Fruit fly (Drosophila melanogaster) whole organism, embryonic: ENCODE measurements around the gene CG15046.

Experiments used
- CG10209 ChIP-seq: fragments of 200-800 bp; sonication (Bioruptor generic); optimal IDR thresholded peaks from 3 replicates; lab custom pipeline; 2017; ENCODE audit warnings: missing biosample characterization, mild to moderate bottlenecking, missing genetic modification characterization, missing genetic modification reagents
- CG10431 ChIP-seq: fragments of 200-800 bp; sonication (Bioruptor generic); optimal IDR thresholded peaks from 3 replicates; lab custom pipeline; 2018; ENCODE audit warnings: missing biosample characterization, mild to moderate bottlenecking, missing genetic modification characterization
- CG11504 ChIP-seq: fragments of 200-800 bp; sonication (Bioruptor generic); optimal IDR thresholded peaks from 3 replicates; lab custom pipeline; 2019; ENCODE audit warnings: missing biosample characterization, mild to moderate bottlenecking, missing genetic modification characterization, moderate library complexity
- CG13287 ChIP-seq: fragments of 200-800 bp; sonication (Bioruptor generic); IDR thresholded peaks from 2 replicates; pipeline ENCODE4 v1.3.6; 2022; ENCODE audit warnings: missing biosample characterization, missing genetic modification characterization; ENCODE audit not compliant: partially characterized antibody
- CG13296 ChIP-seq: fragments of 200-800 bp; sonication (Bioruptor generic); optimal IDR thresholded peaks from 3 replicates; lab custom pipeline; 2018; ENCODE audit warnings: missing biosample characterization, mild to moderate bottlenecking, missing genetic modification characterization
- CG14860 ChIP-seq: fragments of 200-800 bp; sonication (Bioruptor generic); IDR thresholded peaks from 3 replicates; pipeline ENCODE4 v1.3.6; 2022; ENCODE audit warnings: missing biosample characterization, missing genetic modification characterization; ENCODE audit not compliant: partially characterized antibody
- CG17361 ChIP-seq: fragments of 200-800 bp; sonication (Bioruptor generic); IDR thresholded peaks from 3 replicates; pipeline ENCODE4 v1.3.6; 2022; ENCODE audit warnings: missing biosample characterization, missing genetic modification characterization
- CG17829 ChIP-seq: fragments of 200-800 bp; optimal IDR thresholded peaks from 2 replicates; lab custom pipeline; 2019; ENCODE audit warnings: missing biosample characterization, mild to moderate bottlenecking, missing genetic modification characterization, moderate library complexity
- CG2116 ChIP-seq: fragments of 200-800 bp; sonication (Bioruptor generic); optimal IDR thresholded peaks from 3 replicates; lab custom pipeline; 2018; ENCODE audit warnings: missing biosample characterization, mild to moderate bottlenecking, missing genetic modification characterization
- CG2678 ChIP-seq: fragments of 200-800 bp; sonication (Bioruptor generic); optimal IDR thresholded peaks from 3 replicates; lab custom pipeline; 2019; ENCODE audit warnings: missing biosample characterization, mild to moderate bottlenecking, missing genetic modification characterization, moderate library complexity
- CG3281 ChIP-seq: fragments of 200-800 bp; sonication (Bioruptor generic); optimal IDR thresholded peaks from 3 replicates; lab custom pipeline; 2017; ENCODE audit warnings: missing biosample characterization, mild to moderate bottlenecking, missing genetic modification characterization
- CG4360 ChIP-seq: fragments of 200-800 bp; sonication (Bioruptor generic); IDR thresholded peaks from 2 replicates; pipeline ENCODE4 v1.3.6; 2022; ENCODE audit warnings: missing biosample characterization, missing genetic modification characterization
- CG4820 ChIP-seq: fragments of 200-800 bp; sonication (Bioruptor generic); optimal IDR thresholded peaks from 3 replicates; lab custom pipeline; 2016; ENCODE audit warnings: missing biosample characterization, missing genetic modification characterization
- CG4854 ChIP-seq: fragments of 200-800 bp; sonication (Bioruptor generic); optimal IDR thresholded peaks from 2 replicates; lab custom pipeline; 2016; ENCODE audit warnings: missing biosample characterization, missing genetic modification characterization, inconsistent platforms
- CG6654 ChIP-seq: fragments of 200-800 bp; sonication (Bioruptor generic); optimal IDR thresholded peaks from 2 replicates; lab custom pipeline; 2017; ENCODE audit warnings: missing biosample characterization, mild to moderate bottlenecking, missing genetic modification characterization
- CG7987 ChIP-seq: fragments of 200-800 bp; sonication (Bioruptor generic); optimal IDR thresholded peaks from 2 replicates; lab custom pipeline; 2018; ENCODE audit warnings: missing biosample characterization, mild to moderate bottlenecking, missing genetic modification characterization, moderate library complexity
- CG8388 ChIP-seq: fragments of 200-800 bp; sonication (Bioruptor generic); optimal IDR thresholded peaks from 2 replicates; lab custom pipeline; 2019; ENCODE audit warnings: missing biosample characterization, mild to moderate bottlenecking, missing genetic modification characterization, moderate library complexity
- Deaf1 ChIP-seq: fragments of 200-800 bp; optimal IDR thresholded peaks from 3 replicates; lab custom pipeline; 2019; ENCODE audit warnings: missing biosample characterization, mild to moderate bottlenecking, missing genetic modification characterization, moderate library complexity
- Dip3 ChIP-seq: fragments of 200-800 bp; sonication (Bioruptor generic); optimal IDR thresholded peaks from 3 replicates; lab custom pipeline; 2016; ENCODE audit warnings: missing biosample characterization, missing genetic modification characterization
- Dref ChIP-seq: fragments of 200-800 bp; sonication (Bioruptor generic); IDR thresholded peaks from 2 replicates; pipeline ENCODE4 v1.3.6; 2022; ENCODE audit warnings: missing biosample characterization, missing genetic modification characterization
- E2f2 ChIP-seq: fragments of 200-800 bp; sonication (Bioruptor generic); IDR thresholded peaks from 2 replicates; pipeline ENCODE4 v1.3.6; 2022; ENCODE audit warnings: missing biosample characterization, missing genetic modification characterization
- Fer1 ChIP-seq: fragments of 200-800 bp; sonication (Bioruptor generic); optimal IDR thresholded peaks from 2 replicates; lab custom pipeline; 2017; ENCODE audit warnings: missing biosample characterization, mild to moderate bottlenecking, missing genetic modification characterization
- HLH3B ChIP-seq: fragments of 200-800 bp; sonication (Bioruptor generic); IDR thresholded peaks from 2 replicates; pipeline ENCODE4 v1.3.6; 2022; ENCODE audit warnings: missing biosample characterization, missing genetic modification characterization
- HLH54F ChIP-seq: fragments of 200-800 bp; sonication (Bioruptor generic); optimal IDR thresholded peaks from 3 replicates; lab custom pipeline; 2016; ENCODE audit warnings: missing biosample characterization, missing genetic modification characterization
- Hey ChIP-seq: fragments of 200-800 bp; sonication (Bioruptor generic); optimal IDR thresholded peaks from 3 replicates; lab custom pipeline; 2018; ENCODE audit warnings: missing biosample characterization, mild to moderate bottlenecking, missing genetic modification characterization
- HmgZ ChIP-seq: fragments of 200-800 bp; sonication (Bioruptor generic); optimal IDR thresholded peaks from 2 replicates; lab custom pipeline; 2018; ENCODE audit warnings: missing biosample characterization, mild to moderate bottlenecking, missing genetic modification characterization
- MBD-R2 ChIP-seq: fragments of 200-800 bp; sonication (Bioruptor generic); IDR thresholded peaks from 2 replicates; pipeline ENCODE4 v1.3.6; 2022; ENCODE audit warnings: missing biosample characterization, missing genetic modification characterization
- Med ChIP-seq: fragments of 200-800 bp; sonication (Bioruptor generic); peaks from one replicate; lab custom pipeline; 2016; ENCODE audit warnings: missing biosample characterization, missing genetic modification characterization, mild to moderate bottlenecking, inconsistent platforms, moderate library complexity
- Opbp ChIP-seq: fragments of 200-800 bp; sonication (Bioruptor generic); IDR thresholded peaks from 3 replicates; pipeline ENCODE4 v1.3.6; 2022; ENCODE audit warnings: missing biosample characterization, missing genetic modification characterization; ENCODE audit not compliant: partially characterized antibody
- Rx ChIP-seq: fragments of 200-800 bp; sonication (Bioruptor generic); IDR thresholded peaks from 2 replicates; pipeline ENCODE4 v1.3.6; 2022; ENCODE audit warnings: missing biosample characterization, missing genetic modification characterization
- Scr ChIP-seq: fragments of 200-800 bp; sonication (Bioruptor generic); IDR thresholded peaks from 2 replicates; pipeline ENCODE4 v1.3.6; 2022; ENCODE audit warnings: missing biosample characterization, missing genetic modification characterization; ENCODE audit not compliant: partially characterized antibody
- al ChIP-seq: fragments of 200-800 bp; sonication (Bioruptor generic); IDR thresholded peaks from 2 replicates; pipeline ENCODE4 v1.3.6; 2022; ENCODE audit warnings: missing biosample characterization, missing genetic modification characterization
- dysf ChIP-seq: fragments of 200-800 bp; sonication (Bioruptor generic); IDR thresholded peaks from 3 replicates; pipeline ENCODE4 v1.3.6; 2022; ENCODE audit warnings: missing biosample characterization, missing genetic modification characterization
- grau ChIP-seq: fragments of 200-800 bp; optimal IDR thresholded peaks from 3 replicates; lab custom pipeline; 2019; ENCODE audit warnings: missing biosample characterization, mild to moderate bottlenecking, missing genetic modification characterization, moderate library complexity
- hbn ChIP-seq: fragments of 200-800 bp; sonication (Bioruptor generic); IDR thresholded peaks from 2 replicates; pipeline ENCODE4 v1.3.6; 2022; ENCODE audit warnings: missing biosample characterization, missing genetic modification characterization; ENCODE audit not compliant: partially characterized antibody
- ind ChIP-seq: fragments of 200-800 bp; sonication (Bioruptor generic); optimal IDR thresholded peaks from 3 replicates; lab custom pipeline; 2016; ENCODE audit warnings: missing biosample characterization, missing genetic modification characterization
- lilli ChIP-seq: fragments of 200-800 bp; sonication (Bioruptor generic); optimal IDR thresholded peaks from 3 replicates; lab custom pipeline; 2016; ENCODE audit warnings: missing biosample characterization, missing genetic modification characterization
- mam ChIP-seq: fragments of 200-800 bp; sonication (Bioruptor generic); optimal IDR thresholded peaks from 3 replicates; lab custom pipeline; 2016; ENCODE audit warnings: missing biosample characterization, missing genetic modification characterization
- nerfin-2 ChIP-seq: fragments of 200-800 bp; sonication (Bioruptor generic); IDR thresholded peaks from 2 replicates; pipeline ENCODE4 v1.3.6; 2022; ENCODE audit warnings: missing biosample characterization, missing genetic modification characterization; ENCODE audit not compliant: partially characterized antibody
- onecut ChIP-seq: fragments of 200-800 bp; sonication (Bioruptor generic); IDR thresholded peaks from 2 replicates; pipeline ENCODE4 v1.3.6; 2022; ENCODE audit warnings: missing biosample characterization, missing genetic modification characterization
- pan ChIP-seq, 4 experiments: fragments of >200 bp in 3 of 4; fragments of 200-800 bp in 1 of 4; sonication (Bioruptor generic) in 1 of 4; optimal IDR thresholded peaks in 3 of 4; IDR thresholded peaks in 1 of 4; 2 replicates each; pipeline versions ENCODE4 v1.3.6 to Lab custom; 2017 to 2022; ENCODE audit warnings: missing biosample characterization in 2 of 4, missing genetic modification characterization in 2 of 4, mixed read lengths in 1 of 4
- pho ChIP-seq: fragments of 200-800 bp; sonication (Bioruptor generic); optimal IDR thresholded peaks from 2 replicates; lab custom pipeline; 2016; ENCODE audit warnings: missing biosample characterization, missing genetic modification characterization
- salm ChIP-seq: fragments of 200-800 bp; sonication (Bioruptor generic); optimal IDR thresholded peaks from 2 replicates; lab custom pipeline; 2018; ENCODE audit warnings: missing biosample characterization, mild to moderate bottlenecking, missing genetic modification characterization
- sisA ChIP-seq: fragments of 200-800 bp; sonication (Bioruptor generic); IDR thresholded peaks from 2 replicates; pipeline ENCODE4 v1.3.6; 2022; ENCODE audit warnings: missing biosample characterization, missing genetic modification characterization
- slbo ChIP-seq: fragments of 200-800 bp; sonication (Bioruptor generic); IDR thresholded peaks from 2 replicates; pipeline ENCODE4 v1.3.6; 2022; ENCODE audit warnings: missing biosample characterization, missing genetic modification characterization
- sqz ChIP-seq: fragments of 200-800 bp; sonication (Bioruptor generic); optimal IDR thresholded peaks from 3 replicates; lab custom pipeline; 2018; ENCODE audit warnings: missing biosample characterization, mild to moderate bottlenecking, missing genetic modification characterization
- sug ChIP-seq: fragments of 200-800 bp; optimal IDR thresholded peaks from 2 replicates; lab custom pipeline; 2019; ENCODE audit warnings: missing biosample characterization, mild to moderate bottlenecking, missing genetic modification characterization, moderate library complexity
- unc-4 ChIP-seq: fragments of 200-800 bp; sonication (Bioruptor generic); IDR thresholded peaks from 2 replicates; pipeline ENCODE4 v1.3.6; 2022; ENCODE audit warnings: missing biosample characterization, missing genetic modification characterization; ENCODE audit not compliant: partially characterized antibody

The CG15046 gene

DNA sequence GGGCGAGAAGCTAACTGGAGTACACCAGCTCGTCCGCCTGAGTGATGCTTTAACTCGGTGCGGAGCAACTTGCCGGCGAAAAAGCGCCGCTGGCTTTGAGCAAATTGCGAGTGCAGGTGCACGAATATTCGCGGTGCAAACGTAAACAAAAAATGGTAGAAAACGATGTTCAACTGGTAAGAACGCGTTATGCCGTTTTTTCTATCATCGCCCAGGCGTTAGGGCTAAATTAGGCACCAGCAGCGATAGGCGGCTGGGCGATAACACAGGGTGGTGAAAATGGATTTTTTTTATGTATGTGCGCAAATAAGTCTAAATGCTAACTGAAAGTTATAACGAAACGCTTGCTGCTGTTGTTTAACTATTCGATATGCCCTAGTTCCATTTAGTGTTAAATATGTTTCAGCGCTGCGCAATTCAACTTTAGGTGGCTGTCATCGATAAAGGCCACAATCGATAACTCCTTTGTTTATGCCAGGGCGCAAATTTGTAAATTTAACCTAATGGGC is 10.3 kb upstream of the CG15046 start, which contains the start of the genes Pgant7 and Xrcc2 (continued):
- peak; percentile 81 for TF ChIP-seq CG14860 (GFP tag; lab: Robert Waterston, UW)
- no peak for TF ChIP-seq CG10209
- peak; percentile 69; the same call in 1 of the 2 replicates for TF ChIP-seq unc-4
- TF ChIP-seq CG13287: peak; percentile 88
- peak; percentile 82 for TF ChIP-seq nerfin-2 (GFP tag; lab: Robert Waterston, UW)
- TF ChIP-seq Deaf1 (tag; lab: Kevin White, UChicago): peak; percentile 8
- peak; percentile 79 for TF ChIP-seq CG2116 (GFP tag; lab: Kevin White, UChicago)
- TF ChIP-seq Dref: peak; percentile 71
- peak; percentile 26 for TF ChIP-seq sqz (GFP tag; lab: Kevin White, UChicago)
- no peak for TF ChIP-seq CG17361 (GFP tag; lab: Robert Waterston, UW)
- TF ChIP-seq HmgZ (tag; lab: Kevin White, UChicago): peak; percentile 1
- TF ChIP-seq CG6654 (GFP tag; lab: Kevin White, UChicago): no peak
- peak; percentile 55; the same call in 1 of the 3 replicates for TF ChIP-seq Opbp (GFP tag; lab: Robert Waterston, UW)
- TF ChIP-seq CG10431: peak; percentile 14
- TF ChIP-seq MBD-R2 (GFP tag; lab: Robert Waterston, UW): peak; percentile 65; the same call in 1 of the 2 replicates
- TF ChIP-seq Scr (GFP tag; lab: Robert Waterston, UW): peak; percentile 78
- TF ChIP-seq CG17829: peak; percentile 20
- TF ChIP-seq E2f2: peak; percentile 85
- TF ChIP-seq hbn: 0 out of 2 replicates have a peak, but pooled peaks have one; percentile 35
- TF ChIP-seq CG4854 (GFP tag; lab: Kevin White, UChicago): no peak

DNA sequence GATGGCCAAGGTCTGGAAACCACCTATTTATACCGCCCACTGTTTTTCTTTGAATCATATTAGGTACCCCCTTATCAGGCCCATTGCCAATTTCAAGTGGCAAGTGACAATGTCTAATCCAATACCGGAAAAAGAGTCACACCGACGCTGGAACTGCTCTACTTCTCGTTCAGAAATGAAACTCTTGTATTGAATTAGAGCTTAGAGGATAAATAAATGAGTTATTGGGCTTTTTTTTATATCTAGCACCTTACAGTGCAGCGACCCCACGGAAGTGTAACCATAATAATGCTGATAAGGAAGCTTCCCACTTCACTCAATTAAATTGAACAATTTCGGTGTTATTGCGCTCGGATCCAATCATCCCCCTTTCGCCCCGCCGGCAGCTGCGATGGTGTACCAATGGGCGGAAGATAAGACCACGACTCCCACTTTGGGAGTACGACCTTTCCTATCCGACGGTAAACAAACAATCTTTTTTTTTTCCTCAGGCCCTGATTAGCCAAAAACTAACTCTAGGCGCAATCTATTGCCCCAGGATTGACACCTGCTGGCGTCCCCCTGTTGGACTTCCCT is 4.8 kb upstream of the CG15046 start, which contains the start of gene CG15043:
TSS of gene CG15043 (minus strand) at position 4 of the 576 bp plus-strand sequence.
- TF ChIP-seq pan (optimal IDR thresholded peaks at IDR 0.05; lab: Kevin White, UChicago) (no peak), pan (GFP tag; optimal IDR thresholded peaks at IDR 0.05 in 1 of 2, IDR thresholded peaks at IDR 0.05 in 1 of 2) (peak in 1 of 2 experiments; percentile 60), slbo (peak; percentile 71), Dip3 (GFP tag; lab: Kevin White, UChicago) (peak; percentile 67), Hey (tag; lab: Kevin White, UChicago) (peak; percentile 76), ind (GFP tag; lab: Kevin White, UChicago) (peak; percentile 32), onecut (GFP tag; lab: Robert Waterston, UW) (peak; percentile 27; the same call in 1 of the 2 replicates), CG7987 (no peak), HLH54F (GFP tag; lab: Kevin White, UChicago) (peak; percentile 39), al (peak; percentile 41; the same call in 1 of the 2 replicates), Rx (GFP tag; lab: Robert Waterston, UW) (no peak), dysf (GFP tag; lab: Robert Waterston, UW) (peak; percentile 61; the same call in 2 of the 3 replicates), CG4360 (no peak), Fer1 (GFP tag; lab: Kevin White, UChicago) (peak; percentile 41), HmgZ (tag; lab: Kevin White, UChicago) (no peak), sisA (GFP tag; lab: Robert Waterston, UW) (0 out of 2 replicates have a peak, but pooled peaks have one; percentile 12), grau (tag; lab: Kevin White, UChicago) (peak; percentile 23), HLH3B (GFP tag; lab: Robert Waterston, UW) (0 out of 2 replicates have a peak, but pooled peaks have one; percentile 32), CG8388 (GFP tag; lab: Kevin White, UChicago) (no peak), CG11504 (tag; lab: Kevin White, UChicago) (peak; percentile 48), pho (peak; percentile 37), CG13296 (GFP tag; lab: Kevin White, UChicago) (no peak), CG4820 (peak; percentile 3), lilli (GFP tag; lab: Kevin White, UChicago) (peak; percentile 67), CG3281 (GFP tag; lab: Kevin White, UChicago) (peak; percentile 40), salm (tag; lab: Kevin White, UChicago) (no peak), mam (GFP tag; lab: Kevin White, UChicago) (peak; percentile 49), Med (GFP tag; lab: Kevin White, UChicago) (peak; percentile 84), sug (tag; lab: Kevin White, UChicago) (peak; percentile 22), CG2678 (tag; lab: Kevin White, UChicago) (peak; percentile 66)
